Fruit fly (Drosophila melanogaster) whole organism, embryonic: Measurements from ENCODE around the gene CG10343.

Experiments
- ATbp ChIP-seq: fragments of 200-800 bp; sonication (Bioruptor generic); optimal IDR thresholded peaks from 2 replicates; lab custom pipeline; 2017; ENCODE audit warnings: missing biosample characterization, mild to moderate bottlenecking, missing genetic modification characterization, missing genetic modification reagents
- Atf-2 ChIP-seq: fragments of 200-800 bp; sonication (Bioruptor generic); optimal IDR thresholded peaks from 2 replicates; lab custom pipeline; 2016; ENCODE audit warnings: missing biosample characterization, missing genetic modification characterization
- Awh ChIP-seq: fragments of 200-800 bp; sonication (Bioruptor generic); IDR thresholded peaks from 2 replicates; pipeline ENCODE4, ENCODE4 v1.3.6; 2022; ENCODE audit warnings: missing biosample characterization, missing genetic modification characterization
- Bdp1 ChIP-seq: fragments of 200-800 bp; sonication (Bioruptor generic); optimal IDR thresholded peaks from 3 replicates; lab custom pipeline; 2016; ENCODE audit warnings: missing biosample characterization, missing genetic modification characterization
- CG12219 ChIP-seq: fragments of 200-800 bp; sonication (Bioruptor generic); optimal IDR thresholded peaks from 3 replicates; lab custom pipeline; 2018; ENCODE audit warnings: missing biosample characterization, mild to moderate bottlenecking, missing genetic modification characterization
- CG13296 ChIP-seq: fragments of 200-800 bp; sonication (Bioruptor generic); optimal IDR thresholded peaks from 3 replicates; lab custom pipeline; 2018; ENCODE audit warnings: missing biosample characterization, mild to moderate bottlenecking, missing genetic modification characterization
- CG14441 ChIP-seq: fragments of 200-800 bp; sonication (Bioruptor generic); IDR thresholded peaks from 2 replicates; pipeline ENCODE4 v1.3.6; 2022; ENCODE audit warnings: missing biosample characterization, missing genetic modification characterization
- CG15514 ChIP-seq: fragments of 200-800 bp; sonication (Bioruptor generic); optimal IDR thresholded peaks from 3 replicates; lab custom pipeline; 2017; ENCODE audit warnings: missing biosample characterization, missing genetic modification characterization, mild to moderate bottlenecking, moderate library complexity, missing genetic modification reagents
- CG16815 ChIP-seq: fragments of 200-800 bp; sonication (Bioruptor generic); optimal IDR thresholded peaks from 3 replicates; lab custom pipeline; 2017; ENCODE audit warnings: missing biosample characterization, mild to moderate bottlenecking, missing genetic modification characterization
- CG17568 ChIP-seq: fragments of 200-800 bp; sonication (Bioruptor generic); optimal IDR thresholded peaks from 2 replicates; lab custom pipeline; 2018; ENCODE audit warnings: missing biosample characterization, mild to moderate bottlenecking, missing genetic modification characterization, moderate library complexity
- CG18764 ChIP-seq: fragments of 200-800 bp; sonication (Bioruptor generic); optimal IDR thresholded peaks from 3 replicates; lab custom pipeline; 2016; ENCODE audit warnings: missing biosample characterization, missing genetic modification characterization
- CG2120 ChIP-seq: fragments of 200-800 bp; sonication (Bioruptor generic); optimal IDR thresholded peaks from 3 replicates; lab custom pipeline; 2016; ENCODE audit warnings: missing biosample characterization, missing genetic modification characterization
- CG30431 ChIP-seq: fragments of 200-800 bp; sonication (Bioruptor generic); optimal IDR thresholded peaks from 2 replicates; lab custom pipeline; 2017; ENCODE audit warnings: missing biosample characterization, missing genetic modification characterization
- CG3163 ChIP-seq: fragments of 200-800 bp; sonication (Bioruptor generic); optimal IDR thresholded peaks from 3 replicates; lab custom pipeline; 2016; ENCODE audit warnings: missing biosample characterization, missing genetic modification characterization
- CG5953 ChIP-seq: fragments of 200-800 bp; sonication (Bioruptor generic); IDR thresholded peaks from 2 replicates; pipeline ENCODE4 v1.3.6; 2022; ENCODE audit warnings: missing biosample characterization, missing genetic modification characterization
- CG7963 ChIP-seq: fragments of 200-800 bp; sonication (Bioruptor generic); IDR thresholded peaks from 3 replicates; pipeline ENCODE4 v1.3.6; 2022; ENCODE audit warnings: missing biosample characterization, missing genetic modification characterization; ENCODE audit not compliant: partially characterized antibody
- CG8290 ChIP-seq, 3 experiments: fragments of 200-800 bp; sonication (Bioruptor generic); optimal IDR thresholded peaks; 2 replicates each; lab custom pipeline; 2016 to 2019; ENCODE audit warnings: missing biosample characterization in 3 of 3, missing genetic modification characterization in 3 of 3, mild to moderate bottlenecking in 2 of 3, moderate library complexity in 1 of 3
- CG8359 ChIP-seq: fragments of 200-800 bp; sonication (Bioruptor generic); optimal IDR thresholded peaks from 2 replicates; lab custom pipeline; 2017; ENCODE audit warnings: missing biosample characterization, mild to moderate bottlenecking, missing genetic modification characterization, borderline replicate concordance
- CG9215 ChIP-seq: fragments of 200-800 bp; sonication (Bioruptor generic); IDR thresholded peaks from 2 replicates; pipeline ENCODE4 v1.3.6; 2022; ENCODE audit warnings: missing biosample characterization, missing genetic modification characterization
- CG9932 ChIP-seq: fragments of 200-800 bp; sonication (Bioruptor generic); IDR thresholded peaks from 2 replicates; pipeline ENCODE4 v1.3.6; 2022; ENCODE audit warnings: missing biosample characterization, missing genetic modification characterization
- CHES-1-like ChIP-seq: fragments of 200-800 bp; sonication (Bioruptor generic); optimal IDR thresholded peaks from 2 replicates; lab custom pipeline; 2016; ENCODE audit warnings: missing biosample characterization, missing genetic modification characterization
- Dfd ChIP-seq, 2 experiments: fragments of >200 bp; optimal IDR thresholded peaks; 2 replicates each; lab custom pipeline; 2017; ENCODE audit warnings: missing biosample characterization in 2 of 2, missing genetic modification characterization in 2 of 2
- Ets97D ChIP-seq: fragments of 200-800 bp; sonication (Bioruptor generic); optimal IDR thresholded peaks from 3 replicates; lab custom pipeline; 2016; ENCODE audit warnings: missing biosample characterization, missing genetic modification characterization
- HmgZ ChIP-seq: fragments of 200-800 bp; sonication (Bioruptor generic); optimal IDR thresholded peaks from 2 replicates; lab custom pipeline; 2018; ENCODE audit warnings: missing biosample characterization, mild to moderate bottlenecking, missing genetic modification characterization
- Hsf ChIP-seq: fragments of 200-800 bp; sonication (Bioruptor generic); optimal IDR thresholded peaks from 3 replicates; lab custom pipeline; 2016; ENCODE audit warnings: missing biosample characterization, missing genetic modification characterization
- Mad ChIP-seq: fragments of 200-800 bp; sonication (Bioruptor generic); optimal IDR thresholded peaks from 2 replicates; lab custom pipeline; 2016; ENCODE audit warnings: missing biosample characterization, missing genetic modification characterization
- Med ChIP-seq: fragments of 200-800 bp; sonication (Bioruptor generic); peaks from one replicate; lab custom pipeline; 2016; ENCODE audit warnings: missing biosample characterization, missing genetic modification characterization, mild to moderate bottlenecking, inconsistent platforms, moderate library complexity
- NFAT ChIP-seq: fragments of 200-800 bp; sonication (Bioruptor generic); IDR thresholded peaks from 2 replicates; pipeline ENCODE4 v1.3.6; 2022; ENCODE audit warnings: missing biosample characterization, missing genetic modification characterization
- Nf-YA ChIP-seq: fragments of 200-800 bp; sonication (Bioruptor generic); IDR thresholded peaks from 2 replicates; pipeline ENCODE4 v1.3.6; 2022; ENCODE audit warnings: missing biosample characterization, missing genetic modification characterization
- Pdp1 ChIP-seq, 2 experiments: fragments of 200-800 bp; sonication (Bioruptor generic); optimal IDR thresholded peaks; 3 replicates each; lab custom pipeline; 2016; ENCODE audit warnings: missing biosample characterization in 2 of 2, missing genetic modification characterization in 2 of 2, mild to moderate bottlenecking in 1 of 2, moderate library complexity in 1 of 2
- Scr ChIP-seq: fragments of 200-800 bp; sonication (Bioruptor generic); IDR thresholded peaks from 2 replicates; pipeline ENCODE4 v1.3.6; 2022; ENCODE audit warnings: missing biosample characterization, missing genetic modification characterization; ENCODE audit not compliant: partially characterized antibody
- Spps ChIP-seq: fragments of 200-800 bp; sonication (Bioruptor generic); optimal IDR thresholded peaks from 2 replicates; lab custom pipeline; 2018; ENCODE audit warnings: missing biosample characterization, mild to moderate bottlenecking, missing genetic modification characterization
- al ChIP-seq: fragments of 200-800 bp; sonication (Bioruptor generic); IDR thresholded peaks from 2 replicates; pipeline ENCODE4 v1.3.6; 2022; ENCODE audit warnings: missing biosample characterization, missing genetic modification characterization
- ara ChIP-seq: fragments of 200-800 bp; sonication (Bioruptor generic); IDR thresholded peaks from 2 replicates; pipeline ENCODE4 v1.3.6; 2022; ENCODE audit warnings: missing biosample characterization, missing genetic modification characterization
- bigmax ChIP-seq: fragments of 200-800 bp; sonication (Bioruptor generic); optimal IDR thresholded peaks from 2 replicates; lab custom pipeline; 2018; ENCODE audit warnings: missing biosample characterization, mild to moderate bottlenecking, missing genetic modification characterization
- cad ChIP-seq: fragments of >200 bp; optimal IDR thresholded peaks from 2 replicates; lab custom pipeline; 2017; ENCODE audit warnings: missing biosample characterization, missing genetic modification characterization
- crol ChIP-seq: fragments of 200-800 bp; sonication (Bioruptor generic); IDR thresholded peaks from 2 replicates; pipeline ENCODE4 v1.3.6; 2022; ENCODE audit warnings: missing biosample characterization, missing genetic modification characterization
- fd96Cb ChIP-seq: fragments of 200-800 bp; sonication (Bioruptor generic); optimal IDR thresholded peaks from 2 replicates; lab custom pipeline; 2018; ENCODE audit warnings: missing biosample characterization, mild to moderate bottlenecking, missing genetic modification characterization, moderate library complexity
- fu2 ChIP-seq: fragments of 200-800 bp; sonication (Bioruptor generic); optimal IDR thresholded peaks from 2 replicates; lab custom pipeline; 2016; ENCODE audit warnings: missing biosample characterization, missing genetic modification characterization
- gcm2 ChIP-seq: fragments of 200-800 bp; sonication (Bioruptor generic); optimal IDR thresholded peaks from 2 replicates; lab custom pipeline; 2016; ENCODE audit warnings: missing biosample characterization, missing genetic modification characterization
- hb ChIP-seq: fragments of 200-800 bp; sonication (Bioruptor generic); IDR thresholded peaks from 3 replicates; pipeline ENCODE4 v1.3.6; 2022; ENCODE audit warnings: missing biosample characterization, missing genetic modification characterization; ENCODE audit not compliant: partially characterized antibody
- hkb ChIP-seq, 2 experiments: fragments of 200-800 bp in 1 of 2; fragments of >200 bp in 1 of 2; sonication (Bioruptor generic) in 1 of 2; IDR thresholded peaks in 1 of 2; optimal IDR thresholded peaks in 1 of 2; 2 replicates each; pipeline versions ENCODE4 v1.3.6 to Lab custom; 2017 to 2022; ENCODE audit warnings: missing biosample characterization in 1 of 2, missing genetic modification characterization in 1 of 2
- nau ChIP-seq: fragments of 200-800 bp; sonication (Bioruptor generic); optimal IDR thresholded peaks from 3 replicates; lab custom pipeline; 2017; ENCODE audit warnings: missing biosample characterization, mild to moderate bottlenecking, missing genetic modification characterization, missing genetic modification reagents
- nom ChIP-seq: fragments of 200-800 bp; sonication (Bioruptor generic); optimal IDR thresholded peaks from 2 replicates; lab custom pipeline; 2017; ENCODE audit warnings: missing biosample characterization, missing genetic modification characterization, mild to moderate bottlenecking, moderate library complexity, missing genetic modification reagents
- otp ChIP-seq: fragments of 200-800 bp; sonication (Bioruptor generic); IDR thresholded peaks from 3 replicates; pipeline ENCODE4, ENCODE4 v1.3.6; 2022; ENCODE audit warnings: missing biosample characterization, missing genetic modification characterization
- salm ChIP-seq: fragments of 200-800 bp; sonication (Bioruptor generic); optimal IDR thresholded peaks from 2 replicates; lab custom pipeline; 2018; ENCODE audit warnings: missing biosample characterization, mild to moderate bottlenecking, missing genetic modification characterization
- sd ChIP-seq: fragments of 200-800 bp; sonication (Bioruptor generic); optimal IDR thresholded peaks from 3 replicates; lab custom pipeline; 2018; ENCODE audit warnings: missing biosample characterization, mild to moderate bottlenecking, missing genetic modification characterization, moderate library complexity
- tap ChIP-seq: fragments of 200-800 bp; optimal IDR thresholded peaks from 3 replicates; lab custom pipeline; 2019; ENCODE audit warnings: missing biosample characterization, mild to moderate bottlenecking, missing genetic modification characterization, moderate library complexity
- wor ChIP-seq: fragments of 200-800 bp; sonication (Bioruptor generic); IDR thresholded peaks from 2 replicates; pipeline ENCODE4 v1.3.6; 2022; ENCODE audit warnings: missing biosample characterization, missing genetic modification characterization

The CG10343 gene

DNA sequence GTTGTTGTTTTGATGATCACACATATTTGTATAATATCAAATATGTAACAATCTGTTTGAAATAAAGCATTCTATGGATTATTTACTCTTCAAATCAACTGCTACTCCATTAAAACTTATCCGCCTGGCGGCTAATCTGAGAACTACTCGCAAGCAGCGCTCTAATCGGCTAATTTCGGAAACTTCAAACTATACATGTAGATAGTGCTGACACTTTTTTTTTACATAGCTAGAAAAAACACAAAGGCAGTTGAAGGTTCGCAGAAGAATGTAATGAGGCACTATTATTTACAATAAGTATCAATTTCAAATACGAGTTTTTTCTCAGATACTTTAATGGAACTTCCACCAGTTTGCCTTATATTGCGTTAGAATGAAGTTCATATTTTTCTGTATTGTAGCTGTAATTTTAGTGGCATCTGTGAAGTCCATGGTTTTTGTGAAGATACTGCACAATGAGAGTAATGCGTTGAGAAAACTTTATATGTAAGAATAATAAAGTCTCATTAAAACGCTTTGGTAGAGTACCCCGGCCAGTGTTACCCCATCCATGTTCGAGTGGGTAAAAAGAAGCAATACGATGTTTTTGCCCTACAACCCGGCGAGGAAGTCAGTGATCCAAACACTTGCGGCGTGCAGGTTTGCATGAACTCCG is 37.2 kb upstream of the CG10343 start (continued):
- TF ChIP-seq CG18764 (peak; percentile 23), gcm2 (GFP tag; lab: Kevin White, UChicago) (no peak), nom (GFP tag; lab: Kevin White, UChicago) (no peak), Bdp1 (GFP tag; lab: Kevin White, UChicago) (no peak), Med (GFP tag; lab: Kevin White, UChicago) (peak; percentile 92), HmgZ (tag; lab: Kevin White, UChicago) (peak; percentile 70), CG12219 (GFP tag; lab: Kevin White, UChicago) (no peak), fu2 (no peak), CG14441 (GFP tag; lab: Robert Waterston, UW) (peak; percentile 49; the same call in 1 of the 2 replicates), Pdp1 (GFP tag; optimal IDR thresholded peaks at IDR 0.05; lab: Kevin White, UChicago) (peak in 1 of 2 experiments; percentile 58), hb (GFP tag; lab: Robert Waterston, UW) (no peak), CG9932 (GFP tag; lab: Robert Waterston, UW) (peak; percentile 73), nau (GFP tag; lab: Kevin White, UChicago) (no peak), Mad (no peak), Dfd (GFP tag; optimal IDR thresholded peaks at IDR 0.05; lab: Kevin White, UChicago) (no peak), wor (GFP tag; lab: Robert Waterston, UW) (no peak), NFAT (GFP tag; lab: Robert Waterston, UW) (peak; percentile 82), CG5953 (GFP tag; lab: Robert Waterston, UW) (no peak), sd (no peak), CG30431 (no peak), tap (tag; lab: Kevin White, UChicago) (no peak), CG8359 (GFP tag; lab: Kevin White, UChicago) (no peak), bigmax (no peak), crol (GFP tag; lab: Robert Waterston, UW) (peak; percentile 36; the same call in 1 of the 2 replicates), CHES-1-like (GFP tag; lab: Kevin White, UChicago) (no peak), Ets97D (peak; percentile 54), hkb (optimal IDR thresholded peaks at IDR 0.05; lab: Kevin White, UChicago) (no peak), hkb (GFP tag; IDR thresholded peaks at IDR 0.05; lab: Robert Waterston, UW) (no peak), otp (peak; percentile 62; the same call in 2 of the 3 replicates), Scr (no peak), al (GFP tag; lab: Robert Waterston, UW) (no peak), CG9215 (GFP tag; lab: Robert Waterston, UW) (no peak), Spps (tag; lab: Kevin White, UChicago) (no peak), CG7963 (GFP tag; lab: Robert Waterston, UW) (no peak), fd96Cb (tag; lab: Kevin White, UChicago) (no peak), ara (GFP tag; lab: Robert Waterston, UW) (no peak), ATbp (GFP tag; lab: Kevin White, UChicago) (no peak), Awh (peak; percentile 34; the same call in 1 of the 2 replicates), CG15514 (GFP tag; lab: Kevin White, UChicago) (peak; percentile 45), salm (tag; lab: Kevin White, UChicago) (no peak), CG17568 (GFP tag; lab: Kevin White, UChicago) (no peak), CG2120 (no peak), Hsf (peak; percentile 62), CG3163 (GFP tag; lab: Kevin White, UChicago) (peak; percentile 51), Atf-2 (GFP tag; lab: Kevin White, UChicago) (peak; percentile 4), cad (GFP tag; lab: Kevin White, UChicago) (no peak), CG16815 (GFP tag; lab: Kevin White, UChicago) (no peak), CG13296 (GFP tag; lab: Kevin White, UChicago) (no peak), CG8290 (GFP tag; optimal IDR thresholded peaks at IDR 0.05; lab: Kevin White, UChicago) (peak; percentile 56), CG8290 (tag; optimal IDR thresholded peaks at IDR 0.05; lab: Kevin White, UChicago) (no peak), Nf-YA (no peak)
